Worm (Caenorhabditis elegans): Measurements from ENCODE around the gene sam-4.

sam-4 gene

ce11 chrII:5599326-5600044, 49.6 kb downstream of the sam-4 start, which contains the start of gene C17G10.10 (continued):
- TF ChIP-seq alr-1 (tag; optimal IDR thresholded peaks at IDR 0.05) (no peak), gmeb-1 (tag; optimal IDR thresholded peaks at IDR 0.05) (peak; percentile 82), nhr-129 (tag; optimal IDR thresholded peaks at IDR 0.05) (peak; percentile 45), sma-9 (GFP tag; optimal IDR thresholded peaks at IDR 0.05) (peak; percentile 91), sma-9 (tag; optimal IDR thresholded peaks at IDR 0.05) (no peak), blmp-1 (tag; optimal IDR thresholded peaks at IDR 0.05; ENCODE audit: insufficient read depth) (no peak), sem-4 (tag; optimal IDR thresholded peaks at IDR 0.05) (no peak), fos-1 (tag; optimal IDR thresholded peaks at IDR 0.05) (peak; percentile 85), skn-1 (tag; optimal IDR thresholded peaks at IDR 0.05) (no peak), mab-5 (tag; optimal IDR thresholded peaks at IDR 0.05) (no peak), nhr-237 (tag; optimal IDR thresholded peaks at IDR 0.05) (no peak)
